Fruit fly (Drosophila melanogaster): ENCODE measurements around the gene dj.
A peak's percentile ranks its signal among the peaks of the same experiment; 100 is the strongest.

Gene dj

dm6 chr3R:7058017-7058416 lies 1.1 kb upstream of the dj start:
- TF ChIP-seq Ets21C (GFP tag; optimal IDR thresholded peaks at IDR 0.05) (no peak), CG6276 (GFP tag; optimal IDR thresholded peaks at IDR 0.05) (no peak), Hr4 (GFP tag; optimal IDR thresholded peaks at IDR 0.05) (no peak), dac (GFP tag; optimal IDR thresholded peaks at IDR 0.05) (no peak), svp (GFP tag) (peak; percentile 86), ss (GFP tag; optimal IDR thresholded peaks at IDR 0.05) (no peak)

DNA sequence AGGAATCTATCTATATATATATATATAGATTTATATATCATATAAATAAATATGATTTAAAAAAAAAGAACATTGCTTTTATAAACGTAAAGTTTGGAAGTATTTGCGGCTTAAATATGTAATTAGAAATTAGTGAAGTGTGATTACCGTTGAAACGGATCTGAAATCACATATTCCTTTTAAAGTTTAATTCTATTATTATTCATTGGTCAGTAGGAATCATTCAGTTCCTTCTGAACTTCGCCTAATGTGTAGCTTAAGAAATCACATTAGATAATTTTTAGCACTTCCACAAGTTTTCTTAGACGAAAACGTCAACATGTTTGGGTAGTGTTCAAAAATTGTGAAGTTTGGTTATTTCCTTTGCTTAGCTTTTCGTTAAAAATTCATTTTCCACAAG lies 1.4 kb downstream of the dj start, which contains the start of gene djl:
djl (plus strand) TSS at position 301 of the 400 bp plus-strand sequence.
- TF ChIP-seq CG11762 (GFP tag; optimal IDR thresholded peaks at IDR 0.05; ENCODE audit: insufficient read depth) (no peak), esn (GFP tag; optimal IDR thresholded peaks at IDR 0.05) (no peak), fd59A (GFP tag; optimal IDR thresholded peaks at IDR 0.05) (no peak), CG3032 (tag; optimal IDR thresholded peaks at IDR 0.05) (no peak), CG6276 (GFP tag; optimal IDR thresholded peaks at IDR 0.05) (no peak), CG32006 (GFP tag; optimal IDR thresholded peaks at IDR 0.05) (no peak), CG1621 (tag; optimal IDR thresholded peaks at IDR 0.05) (no peak), fd85E (GFP tag; optimal IDR thresholded peaks at IDR 0.05) (no peak), CG6163 (GFP tag; IDR thresholded peaks at IDR 0.05) (no peak), Sox15 (GFP tag; optimal IDR thresholded peaks at IDR 0.05) (no peak), CG3919 (GFP tag; optimal IDR thresholded peaks at IDR 0.05) (no peak), pdm3 (GFP tag; optimal IDR thresholded peaks at IDR 0.05) (no peak), CG11294 (GFP tag; IDR thresholded peaks at IDR 0.05) (no peak), cyc (GFP tag; optimal IDR thresholded peaks at IDR 0.05) (no peak)

- TF ChIP-seq CG8319 (GFP tag; optimal IDR thresholded peaks at IDR 0.05) (no peak), acj6 (GFP tag; optimal IDR thresholded peaks at IDR 0.05) (no peak), dac (GFP tag; optimal IDR thresholded peaks at IDR 0.05) (no peak), Hr39 (GFP tag; optimal IDR thresholded peaks at IDR 0.05) (no peak), Hr4 (GFP tag; optimal IDR thresholded peaks at IDR 0.05) (no peak), lz (GFP tag; optimal IDR thresholded peaks at IDR 0.05) (no peak), Eip93F (GFP tag; optimal IDR thresholded peaks at IDR 0.05) (no peak), pdm3 (GFP tag; optimal IDR thresholded peaks at IDR 0.05) (no peak), Sox102F (GFP tag; optimal IDR thresholded peaks at IDR 0.05) (no peak), Smox (GFP tag; optimal IDR thresholded peaks at IDR 0.05) (no peak)
These were observed 2.8 kb downstream of the dj start, which contains the start of gene Mst84B for dm6 chr3R:7061875-7062274. Gene Mst84B, plus strand, starts transcription at chr3R:7062175.

DNA sequence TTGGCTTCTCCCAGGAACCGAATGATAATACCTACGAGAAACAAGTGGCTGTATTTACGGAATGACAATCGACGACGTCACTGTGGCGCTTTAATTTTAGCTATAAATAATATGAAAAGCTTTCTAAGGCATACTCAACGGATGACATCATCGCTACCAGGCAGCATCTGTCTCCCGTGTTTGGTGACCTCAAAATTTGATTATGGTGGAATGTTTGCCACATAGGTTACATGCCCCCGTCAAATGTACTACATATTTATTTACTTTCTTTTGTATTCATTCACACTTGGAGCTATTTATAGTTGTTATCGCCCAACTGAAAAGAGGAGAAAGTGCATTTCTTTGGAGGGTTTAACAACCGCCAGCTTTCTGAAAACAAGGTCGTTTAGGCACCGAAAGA lies 7.2 kb downstream of the dj start:
- TF ChIP-seq svp (GFP tag) (peak; percentile 68), cyc (GFP tag; optimal IDR thresholded peaks at IDR 0.05) (no peak), CG6854 (GFP tag; optimal IDR thresholded peaks at IDR 0.05) (no peak), CG8319 (GFP tag; optimal IDR thresholded peaks at IDR 0.05) (peak; percentile 25), esn (GFP tag; optimal IDR thresholded peaks at IDR 0.05) (no peak), eg (GFP tag; IDR thresholded peaks at IDR 0.05) (no peak), net (GFP tag; optimal IDR thresholded peaks at IDR 0.05) (no peak), achi (GFP tag; optimal IDR thresholded peaks at IDR 0.05) (no peak), fkh (GFP tag; optimal IDR thresholded peaks at IDR 0.05) (no peak), vri (GFP tag; optimal IDR thresholded peaks at IDR 0.05) (peak; percentile 26), CG6163 (GFP tag; IDR thresholded peaks at IDR 0.05) (no peak), OdsH (GFP tag; optimal IDR thresholded peaks at IDR 0.05) (no peak), Lpt (GFP tag; optimal IDR thresholded peaks at IDR 0.05) (no peak), CG11762 (GFP tag; optimal IDR thresholded peaks at IDR 0.05; ENCODE audit: insufficient read depth) (no peak), CG10631 (GFP tag; optimal IDR thresholded peaks at IDR 0.05) (no peak)

- peak; percentile 83 for TF ChIP-seq Gug (GFP tag; IDR thresholded peaks at IDR 0.05)
- peak; percentile 75 for TF ChIP-seq Sox102F (GFP tag; optimal IDR thresholded peaks at IDR 0.05)
- TF ChIP-seq CG6163 (GFP tag; IDR thresholded peaks at IDR 0.05) = no peak; the same call in 1 of the 3 replicates
- peak; percentile 77 for TF ChIP-seq vri (GFP tag; optimal IDR thresholded peaks at IDR 0.05)
- peak; percentile 90 for TF ChIP-seq Hr4 (GFP tag; optimal IDR thresholded peaks at IDR 0.05)
- no peak for TF ChIP-seq ss (GFP tag; optimal IDR thresholded peaks at IDR 0.05)
- TF ChIP-seq Sox15 (GFP tag; optimal IDR thresholded peaks at IDR 0.05) = peak; percentile 90
- TF ChIP-seq eg (GFP tag; IDR thresholded peaks at IDR 0.05) = peak; percentile 85
- TF ChIP-seq pdm3 (GFP tag; optimal IDR thresholded peaks at IDR 0.05) = peak; percentile 92
- peak; percentile 70 for TF ChIP-seq CG10669 (GFP tag; optimal IDR thresholded peaks at IDR 0.05)
- TF ChIP-seq CG8319 (GFP tag; optimal IDR thresholded peaks at IDR 0.05) = peak; percentile 69
- TF ChIP-seq spab (GFP tag; optimal IDR thresholded peaks at IDR 0.05) = no peak
- TF ChIP-seq fkh (GFP tag; optimal IDR thresholded peaks at IDR 0.05) = peak; percentile 84
- TF ChIP-seq Ets96B (tag; optimal IDR thresholded peaks at IDR 0.05) = peak; percentile 81
- peak; percentile 93 for TF ChIP-seq Eip78C (GFP tag)
- no peak for TF ChIP-seq CG6276 (GFP tag; optimal IDR thresholded peaks at IDR 0.05)
- TF ChIP-seq CG9139 (GFP tag; optimal IDR thresholded peaks at IDR 0.05) = no peak
- peak; percentile 97 for TF ChIP-seq svp (GFP tag)
- peak; percentile 66; the same call in 1 of the 2 replicates for TF ChIP-seq CG11294 (GFP tag; IDR thresholded peaks at IDR 0.05)
- peak; percentile 85 for TF ChIP-seq achi (GFP tag; optimal IDR thresholded peaks at IDR 0.05)
- peak; percentile 76 for TF ChIP-seq CG34406 (GFP tag; optimal IDR thresholded peaks at IDR 0.05)
- TF ChIP-seq topi (GFP tag; optimal IDR thresholded peaks at IDR 0.05) = peak; percentile 82
These were observed 8.0 kb downstream of the dj start, which contains the start of the genes CG1105 and CG1965 for dm6 chr3R:7067092-7067491. Gene CG1105, minus strand, starts transcription at chr3R:7067136. Gene CG1965, plus strand, starts transcription at chr3R:7067401.

Measured in whole organism, prepupa.